Worm (Caenorhabditis elegans) whole organism, young adult: ENCODE results near the gene T07G12.4.

Source experiments
- D2030.7 ChIP-seq: fragments of 200-800 bp; sonication (Bioruptor generic); IDR thresholded peaks from 2 replicates; pipeline ENCODE4 v1.3.6; 2022; ENCODE audit warnings: missing genetic modification reagents, missing genetic modification characterization, missing compliant biosample characterization
- dpff-1 ChIP-seq: sonication (generic microtip); optimal IDR thresholded peaks from 2 replicates; lab custom pipeline; 2017; ENCODE audit warnings: mild to moderate bottlenecking, missing genetic modification characterization, missing compliant biosample characterization
- hsf-1 ChIP-seq: fragments of 200-800 bp; sonication (Bioruptor generic); IDR thresholded peaks from 2 replicates; pipeline ENCODE4 v1.3.6; 2022; ENCODE audit warnings: missing genetic modification reagents, missing genetic modification characterization, missing compliant biosample characterization
- nhr-90 ChIP-seq: sonication (generic microtip); optimal IDR thresholded peaks from 2 replicates; lab custom pipeline; 2016; ENCODE audit warnings: missing genotype, mild to moderate bottlenecking, missing genetic modification characterization, missing compliant biosample characterization
- pha-4 ChIP-seq: fragments of 150-350 bp; sonication (generic microtip); optimal IDR thresholded peaks from 2 replicates; lab custom pipeline; 2014; ENCODE audit warnings: missing biosample characterization, missing genetic modification reagents, missing genetic modification characterization
- snpc-3.4 ChIP-seq: sonication (generic microtip); optimal IDR thresholded peaks from 2 replicates; lab custom pipeline; 2017; ENCODE audit warnings: missing genetic modification characterization, mild to moderate bottlenecking, missing compliant biosample characterization, antibody characterized with exemption, moderate library complexity, missing genotype, missing genetic modification reagents
- snpc-4 ChIP-seq, 5 experiments: fragments of 150-350 bp in 1 of 5; sonication (generic microtip) in 4 of 5; optimal IDR thresholded peaks; 2 replicates each; lab custom pipeline; 2014 to 2018; ENCODE audit warnings: missing genetic modification characterization in 5 of 5, missing biosample characterization in 3 of 5, antibody characterized with exemption in 2 of 5, mild to moderate bottlenecking in 2 of 5, missing compliant biosample characterization in 2 of 5, missing genotype in 2 of 5, moderate library complexity in 2 of 5, missing genetic modification reagents in 1 of 5

ce11 chrIV:10521106-10521505 lies 17.4 kb downstream of the T07G12.4 start, which contains the start of gene cal-4:
- no peak for TF ChIP-seq hsf-1
- TF ChIP-seq snpc-4 (GFP tag; optimal IDR thresholded peaks at IDR 0.05; lab: Kevin White, UChicago) = no peak
- no peak for TF ChIP-seq snpc-4 (tag; optimal IDR thresholded peaks at IDR 0.05; lab: Kevin White, UChicago)
- TF ChIP-seq snpc-3.4 (tag; lab: Kevin White, UChicago) = no peak
- no peak for TF ChIP-seq dpff-1 (tag; lab: Kevin White, UChicago)
- no peak for TF ChIP-seq D2030.7 (GFP tag; lab: Robert Waterston, UW)
- no peak for TF ChIP-seq pha-4
- no peak for TF ChIP-seq nhr-90 (tag; lab: Kevin White, UChicago)
